Worm (Caenorhabditis elegans): ENCODE measurements around the gene szy-20.

Gene szy-20

ce11 chrII:8953703-8954102 lies 15.4 kb downstream of the szy-20 start:
- TF ChIP-seq W03F9.2 (tag; optimal IDR thresholded peaks at IDR 0.05) (no peak), him-1 (tag; optimal IDR thresholded peaks at IDR 0.05) (no peak), dao-5 (tag; optimal IDR thresholded peaks at IDR 0.05) (no peak)

ce11 chrII:8951270-8951669 lies 17.9 kb downstream of the szy-20 start:
- TF ChIP-seq W03F9.2 (tag; optimal IDR thresholded peaks at IDR 0.05) = no peak
- TF ChIP-seq him-1 (tag; optimal IDR thresholded peaks at IDR 0.05) = no peak
- TF ChIP-seq dao-5 (tag; optimal IDR thresholded peaks at IDR 0.05) = no peak

- TF ChIP-seq him-1 (tag; optimal IDR thresholded peaks at IDR 0.05) = no peak
- no peak for TF ChIP-seq W03F9.2 (tag; optimal IDR thresholded peaks at IDR 0.05)
- TF ChIP-seq dao-5 (tag; optimal IDR thresholded peaks at IDR 0.05) = no peak
Measured at ce11 chrII:8948640-8949039, 20.5 kb downstream of the szy-20 start.

- TF ChIP-seq him-1 (tag; optimal IDR thresholded peaks at IDR 0.05) = no peak
- no peak for TF ChIP-seq W03F9.2 (tag; optimal IDR thresholded peaks at IDR 0.05)
- no peak for TF ChIP-seq dao-5 (tag; optimal IDR thresholded peaks at IDR 0.05)
Measured at ce11 chrII:8947391-8947790, 21.7 kb downstream of the szy-20 start, which contains the start of gene cutl-15. Gene cutl-15 (minus strand): TSS chrII:8947688.

ce11 chrII:8945167-8945566 lies 24.0 kb downstream of the szy-20 start:
- TF ChIP-seq W03F9.2 (tag; optimal IDR thresholded peaks at IDR 0.05) (no peak), him-1 (tag; optimal IDR thresholded peaks at IDR 0.05) (no peak), dao-5 (tag; optimal IDR thresholded peaks at IDR 0.05) (no peak)

- no peak for TF ChIP-seq him-1 (tag; optimal IDR thresholded peaks at IDR 0.05)
- TF ChIP-seq W03F9.2 (tag; optimal IDR thresholded peaks at IDR 0.05) = peak; percentile 33
- no peak for TF ChIP-seq dao-5 (tag; optimal IDR thresholded peaks at IDR 0.05)
Measured at ce11 chrII:8940362-8940940, 28.7 kb downstream of the szy-20 start, which contains the start of the genes set-17 and T21B10.4. Gene set-17 (minus strand): TSS chrII:8940488. Gene T21B10.4 (plus strand): TSS chrII:8940894.

ce11 chrII:8938907-8939622 lies 30.1 kb downstream of the szy-20 start:
- no peak for TF ChIP-seq him-1 (tag; optimal IDR thresholded peaks at IDR 0.05)
- TF ChIP-seq W03F9.2 (tag; optimal IDR thresholded peaks at IDR 0.05) = no peak
- no peak for TF ChIP-seq dao-5 (tag; optimal IDR thresholded peaks at IDR 0.05)

- TF ChIP-seq dao-5 (tag; optimal IDR thresholded peaks at IDR 0.05) = no peak
- TF ChIP-seq W03F9.2 (tag; optimal IDR thresholded peaks at IDR 0.05) = peak; percentile 68
- TF ChIP-seq him-1 (tag; optimal IDR thresholded peaks at IDR 0.05) = peak; percentile 22
Measured at ce11 chrII:8933693-8934432, 35.3 kb downstream of the szy-20 start, which contains the start of gene T21B10.3. Gene T21B10.3 (plus strand): TSS chrII:8934382.

ce11 chrII:8932392-8932791 lies 36.7 kb downstream of the szy-20 start:
- no peak for TF ChIP-seq dao-5 (tag; optimal IDR thresholded peaks at IDR 0.05)
- TF ChIP-seq W03F9.2 (tag; optimal IDR thresholded peaks at IDR 0.05) = no peak
- no peak for TF ChIP-seq him-1 (tag; optimal IDR thresholded peaks at IDR 0.05)

ce11 chrII:8931405-8932149 lies 37.6 kb downstream of the szy-20 start:
- TF ChIP-seq W03F9.2 (tag; optimal IDR thresholded peaks at IDR 0.05) (no peak), him-1 (tag; optimal IDR thresholded peaks at IDR 0.05) (no peak), dao-5 (tag; optimal IDR thresholded peaks at IDR 0.05) (no peak)

ce11 chrII:8930763-8931162 lies 38.4 kb downstream of the szy-20 start, which contains the start of gene enol-1:
Gene enol-1 (plus strand): TSS chrII:8930997.
- no peak for TF ChIP-seq dao-5 (tag; optimal IDR thresholded peaks at IDR 0.05)
- TF ChIP-seq W03F9.2 (tag; optimal IDR thresholded peaks at IDR 0.05) = no peak
- no peak for TF ChIP-seq him-1 (tag; optimal IDR thresholded peaks at IDR 0.05)

ce11 chrII:8929771-8930170 lies 39.4 kb downstream of the szy-20 start, which contains the start of gene mrpl-50:
Gene mrpl-50 (plus strand): TSS chrII:8929841.
- no peak for TF ChIP-seq him-1 (tag; optimal IDR thresholded peaks at IDR 0.05)
- TF ChIP-seq dao-5 (tag; optimal IDR thresholded peaks at IDR 0.05) = no peak
- no peak for TF ChIP-seq W03F9.2 (tag; optimal IDR thresholded peaks at IDR 0.05)

- TF ChIP-seq W03F9.2 (tag; optimal IDR thresholded peaks at IDR 0.05) (peak; percentile 66), dao-5 (tag; optimal IDR thresholded peaks at IDR 0.05) (no peak)
Measured at ce11 chrII:8927253-8927791, 41.8 kb downstream of the szy-20 start, which contains the start of gene cct-2. Gene cct-2 (plus strand): TSS chrII:8927741.

All from whole organism, L4/young adult.